Worm (Caenorhabditis elegans) whole organism, L2 larva: ENCODE measurements around the gene str-93.

Experiments
- Y55F3AM.14 ChIP-seq: fragments of 200-800 bp; sonication (Bioruptor generic); optimal IDR thresholded peaks from 2 replicates; lab custom pipeline; 2018; ENCODE audit warnings: mild to moderate bottlenecking, missing genetic modification characterization, missing compliant biosample characterization
- blmp-1 ChIP-seq: sonication (generic microtip); optimal IDR thresholded peaks from 2 replicates; lab custom pipeline; 2017; ENCODE audit warnings: missing genetic modification characterization, mild to moderate bottlenecking, missing compliant biosample characterization, antibody characterized with exemption, moderate library complexity; ENCODE audit not compliant: insufficient read depth
- fos-1 ChIP-seq: fragments of 150-350 bp; optimal IDR thresholded peaks from 2 replicates; lab custom pipeline; 2014; ENCODE audit warnings: missing biosample characterization, missing genetic modification characterization
- lin-11 ChIP-seq: fragments of 150-350 bp; sonication (generic microtip); optimal IDR thresholded peaks from 2 replicates; lab custom pipeline; 2014; ENCODE audit warnings: missing biosample characterization, missing genetic modification characterization, inconsistent platforms, mixed read lengths
- nhr-11 ChIP-seq: fragments of 150-350 bp; optimal IDR thresholded peaks from 2 replicates; lab custom pipeline; 2014; ENCODE audit warnings: missing biosample characterization, missing genetic modification characterization
- nhr-12 ChIP-seq: fragments of 150-350 bp; optimal IDR thresholded peaks from 2 replicates; lab custom pipeline; 2014; ENCODE audit warnings: missing biosample characterization, missing genetic modification characterization
- nhr-6 ChIP-seq: fragments of 150-350 bp; optimal IDR thresholded peaks from 2 replicates; lab custom pipeline; 2014; ENCODE audit warnings: missing biosample characterization, missing genetic modification characterization
- sma-3 ChIP-seq: sonication (generic microtip); optimal IDR thresholded peaks from 2 replicates; lab custom pipeline; 2016; ENCODE audit warnings: missing genetic modification reagents, missing genetic modification characterization, missing compliant biosample characterization
- unc-39 ChIP-seq: fragments of 150-350 bp; optimal IDR thresholded peaks from 2 replicates; lab custom pipeline; 2014; ENCODE audit warnings: missing biosample characterization, missing genetic modification characterization

ce11 chrV:17623230-17623629 lies 50.0 kb downstream of the str-93 start, which contains the start of gene F57G4.1:
- TF ChIP-seq nhr-12 = no peak
- no peak for TF ChIP-seq fos-1 (tag; lab: Kevin White, UChicago)
- TF ChIP-seq nhr-6 (tag; lab: Kevin White, UChicago) = no peak
- no peak for TF ChIP-seq sma-3 (GFP tag; lab: Kevin White, UChicago)
- no peak for TF ChIP-seq lin-11
- no peak for TF ChIP-seq unc-39 (tag; lab: Kevin White, UChicago)
- TF ChIP-seq Y55F3AM.14 (GFP tag; lab: Kevin White, UChicago) = no peak
- no peak for TF ChIP-seq blmp-1 (tag; lab: Kevin White, UChicago)
- TF ChIP-seq nhr-11 (tag; lab: Kevin White, UChicago) = no peak
